Fruit fly (Drosophila melanogaster): ENCODE measurements around the gene tal-2A.

Gene tal-2A

dm6 chr3R:13800430-13800848 is 12.5 kb upstream of the tal-2A start (continued):
- TF ChIP-seq hth (optimal IDR thresholded peaks at IDR 0.05) (no peak), yki (optimal IDR thresholded peaks at IDR 0.05) (no peak), CG17829 (tag; optimal IDR thresholded peaks at IDR 0.05) (peak; percentile 77), crp (GFP tag; optimal IDR thresholded peaks at IDR 0.05) (peak in 1 of 2 experiments; percentile 43), Stat92E (GFP tag; optimal IDR thresholded peaks at IDR 0.05) (no peak), CG12942 (GFP tag; optimal IDR thresholded peaks at IDR 0.05) (peak; percentile 74), dpn (GFP tag; optimal IDR thresholded peaks at IDR 0.05) (peak; percentile 51 to 89), pb (GFP tag; optimal IDR thresholded peaks at IDR 0.05) (no peak), CG12391 (tag; optimal IDR thresholded peaks at IDR 0.05) (peak; percentile 93), knrl (GFP tag; IDR thresholded peaks at IDR 0.05; ENCODE audit: partially characterized antibody) (no peak), bsh (GFP tag; optimal IDR thresholded peaks at IDR 0.05) (peak in 1 of 2 experiments; percentile 89), YL-1 (GFP tag; optimal IDR thresholded peaks at IDR 0.05) (peak; percentile 64), odd (GFP tag; optimal IDR thresholded peaks at IDR 0.05) (peak; percentile 88), Optix (GFP tag; IDR thresholded peaks at IDR 0.05) (peak; percentile 89), CG5180 (GFP tag; optimal IDR thresholded peaks at IDR 0.05) (peak; percentile 77), CG10267 (tag; optimal IDR thresholded peaks at IDR 0.05) (peak; percentile 86), CG30403 (GFP tag; optimal IDR thresholded peaks at IDR 0.05) (peak; percentile 89), NC2β (GFP tag; optimal IDR thresholded peaks at IDR 0.05) (peak; percentile 32), CG8290 (GFP tag; optimal IDR thresholded peaks at IDR 0.05) (peak; percentile 83), CG8290 (tag; optimal IDR thresholded peaks at IDR 0.05) (no peak), C15 (GFP tag; IDR thresholded peaks at IDR 0.05) (peak; percentile 78; the same call in 2 of the 3 replicates), CG30020 (tag; optimal IDR thresholded peaks at IDR 0.05) (no peak), CG17359 (tag; optimal IDR thresholded peaks at IDR 0.05) (peak; percentile 91), CG11504 (tag; optimal IDR thresholded peaks at IDR 0.05) (peak; percentile 91), CG8281 (tag; optimal IDR thresholded peaks at IDR 0.05) (peak; percentile 63), CG1832 (GFP tag; optimal IDR thresholded peaks at IDR 0.05) (no peak), CG4820 (GFP tag; optimal IDR thresholded peaks at IDR 0.05) (peak; percentile 82), Chrac-16 (GFP tag; optimal IDR thresholded peaks at IDR 0.05) (peak; percentile 79), MTF-1 (GFP tag; optimal IDR thresholded peaks at IDR 0.05; ENCODE audit: borderline replicate concordance) (peak; percentile 67), CG15479 (GFP tag; optimal IDR thresholded peaks at IDR 0.05) (no peak), onecut (GFP tag; IDR thresholded peaks at IDR 0.05) (peak; percentile 93), scrt (GFP tag; optimal IDR thresholded peaks at IDR 0.05) (peak; percentile 85), Antp (GFP tag; optimal IDR thresholded peaks at IDR 0.05) (peak; percentile 49), nau (GFP tag; optimal IDR thresholded peaks at IDR 0.05) (peak; percentile 82), ci (GFP tag; IDR thresholded peaks at IDR 0.05) (peak; percentile 98), Max (GFP tag; optimal IDR thresholded peaks at IDR 0.05) (peak; percentile 83), tin (GFP tag; optimal IDR thresholded peaks at IDR 0.05) (peak; percentile 92), ro (GFP tag; IDR thresholded peaks at IDR 0.05) (peak; percentile 84), caup (GFP tag; optimal IDR thresholded peaks at IDR 0.05; ENCODE audit: severe bottlenecking) (peak; percentile 93), CG14441 (GFP tag; IDR thresholded peaks at IDR 0.05) (peak; percentile 92), nom (GFP tag; optimal IDR thresholded peaks at IDR 0.05) (peak; percentile 54), H15 (GFP tag; IDR thresholded peaks at IDR 0.05) (peak; percentile 92), p53 (GFP tag; optimal IDR thresholded peaks at IDR 0.05) (no peak), CG31441 (GFP tag; IDR thresholded peaks at IDR 0.05) (peak; percentile 83), eyg (GFP tag; optimal IDR thresholded peaks at IDR 0.05) (no peak), dm (GFP tag; optimal IDR thresholded peaks at IDR 0.05) (no peak), kni (GFP tag; optimal IDR thresholded peaks at IDR 0.05) (peak; percentile 55), Blimp-1 (GFP tag; optimal IDR thresholded peaks at IDR 0.05) (peak; percentile 88), chn (GFP tag; optimal IDR thresholded peaks at IDR 0.05) (peak; percentile 68), CG7928 (GFP tag; optimal IDR thresholded peaks at IDR 0.05) (peak; percentile 41)

Data from whole organism, embryonic.